Fruit fly (Drosophila melanogaster) whole organism, pupa: ENCODE measurements around the gene sunz.

Source experiments
- CG13204 ChIP-seq: fragments of 200-800 bp; sonication (Bioruptor generic); optimal IDR thresholded peaks from 2 replicates; lab custom pipeline; 2018; ENCODE audit warnings: missing biosample characterization, mild to moderate bottlenecking, missing genetic modification characterization, moderate library complexity
- CG4496 ChIP-seq: fragments of 200-800 bp; sonication (Bioruptor generic); IDR thresholded peaks from 3 replicates; pipeline ENCODE4 v1.3.6; 2022; ENCODE audit warnings: missing biosample characterization, missing genetic modification characterization
- EcR ChIP-seq: fragments of 200-800 bp; sonication (Bioruptor generic); optimal IDR thresholded peaks from 3 replicates; lab custom pipeline; 2019; ENCODE audit warnings: missing biosample characterization, missing genetic modification characterization, mild to moderate bottlenecking, moderate library complexity, missing genetic modification reagents
- Ets98B ChIP-seq: fragments of 200-800 bp; sonication (Bioruptor generic); IDR thresholded peaks from 2 replicates; pipeline ENCODE4 v1.3.6; 2022; ENCODE audit warnings: missing biosample characterization, missing genetic modification characterization
- rn ChIP-seq: fragments of 200-800 bp; sonication (Bioruptor generic); IDR thresholded peaks from 2 replicates; pipeline ENCODE4 v1.3.6; 2022; ENCODE audit warnings: missing biosample characterization, missing genetic modification characterization

DNA sequence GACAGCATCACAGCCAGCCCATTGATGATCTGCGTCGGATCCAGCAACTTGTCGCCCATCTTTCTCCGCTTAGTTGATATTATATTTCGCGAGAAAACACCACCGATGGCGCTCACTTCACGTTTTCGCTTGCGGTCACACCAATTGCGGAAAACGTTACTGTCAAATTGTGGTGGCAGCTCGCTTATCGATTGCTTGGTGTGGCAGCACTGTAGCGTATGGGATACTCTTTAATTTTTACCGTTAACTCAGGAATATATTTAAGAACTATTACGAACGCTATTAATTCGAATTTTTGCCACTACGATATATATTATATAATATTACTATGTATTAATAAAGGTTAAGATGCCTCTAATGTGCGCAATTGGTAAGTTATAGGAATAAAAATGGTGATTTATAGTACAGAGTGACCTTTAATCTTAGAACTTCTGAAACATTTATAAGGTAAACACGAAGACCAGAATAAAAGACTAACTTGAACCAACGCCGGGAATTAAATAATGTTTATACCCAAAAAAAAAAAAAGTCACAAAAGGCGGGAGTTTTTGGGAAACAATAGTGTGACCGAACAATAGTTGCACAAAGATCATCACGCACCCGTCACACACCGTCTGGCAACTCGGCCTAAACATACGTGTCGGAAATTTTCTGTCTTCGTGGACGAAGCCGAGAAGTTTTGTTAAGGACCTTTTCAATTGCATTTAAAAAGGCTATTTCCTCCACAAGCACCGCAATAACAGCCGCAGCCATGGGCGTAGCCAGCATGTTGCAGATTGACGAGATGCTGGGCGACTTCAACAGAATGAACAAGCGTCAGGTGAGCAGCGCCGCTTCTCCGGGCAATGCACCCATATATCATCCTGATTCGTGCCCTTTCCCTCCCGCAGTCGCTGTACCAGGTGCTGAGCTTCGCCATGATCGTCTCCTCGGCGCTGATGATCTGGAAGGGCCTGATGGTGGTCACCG is 27.6 kb downstream of the sunz start, which contains the start of the genes CG1307 and twr:
- TF ChIP-seq CG13204 (GFP tag; lab: Kevin White, UChicago) (no peak), EcR (GFP tag; lab: Kevin White, UChicago) (peak; percentile 84), rn (GFP tag; lab: Robert Waterston, UW) (no peak), Ets98B (GFP tag; lab: Robert Waterston, UW) (no peak), CG4496 (GFP tag; lab: Robert Waterston, UW) (0 out of 3 replicates have a peak, but pooled peaks have one; percentile 25)
